Fruit fly (Drosophila melanogaster): ENCODE measurements around the gene Hibch.
A peak's percentile ranks its signal among the peaks of the same experiment; 100 is the strongest.

Gene Hibch

dm6 chr3R:15319912-15320746 is 36.9 kb upstream of the Hibch start, which contains the start of the genes CG6276 and CG44040 (continued):
- TF ChIP-seq CG17612 (GFP tag; IDR thresholded peaks at IDR 0.05) (no peak), CG7987 (GFP tag; optimal IDR thresholded peaks at IDR 0.05) (no peak), Max (GFP tag; optimal IDR thresholded peaks at IDR 0.05) (peak; percentile 11), CG4404 (GFP tag; IDR thresholded peaks at IDR 0.05) (peak; percentile 34; the same call in 1 of the 2 replicates), ken (GFP tag; IDR thresholded peaks at IDR 0.05) (no peak), CG3847 (GFP tag; IDR thresholded peaks at IDR 0.05) (no peak), hb (GFP tag; IDR thresholded peaks at IDR 0.05; ENCODE audit: partially characterized antibody) (no peak), h (optimal IDR thresholded peaks at IDR 0.05) (no peak), CG1832 (GFP tag; optimal IDR thresholded peaks at IDR 0.05) (no peak), amos (GFP tag; IDR thresholded peaks at IDR 0.05; ENCODE audit: partially characterized antibody) (peak; percentile 19; the same call in 1 of the 2 replicates), CG42726 (GFP tag; IDR thresholded peaks at IDR 0.05; ENCODE audit: partially characterized antibody) (no peak), Myb (GFP tag; optimal IDR thresholded peaks at IDR 0.05) (no peak), Ravus (GFP tag; IDR thresholded peaks at IDR 0.05) (no peak), Eip74EF (GFP tag; optimal IDR thresholded peaks at IDR 0.05) (no peak), shn (GFP tag; optimal IDR thresholded peaks at IDR 0.05) (no peak), Dfd (GFP tag; optimal IDR thresholded peaks at IDR 0.05) (no peak), kay (GFP tag; optimal IDR thresholded peaks at IDR 0.05) (no peak), CG11398 (GFP tag; optimal IDR thresholded peaks at IDR 0.05) (peak; percentile 31), ham (GFP tag; IDR thresholded peaks at IDR 0.05) (no peak), CG15696 (tag; optimal IDR thresholded peaks at IDR 0.05) (peak; percentile 16), CG9797 (GFP tag; optimal IDR thresholded peaks at IDR 0.05) (no peak), CG6175 (GFP tag; IDR thresholded peaks at IDR 0.05) (no peak), cad (GFP tag; optimal IDR thresholded peaks at IDR 0.05) (no peak), Poxn (GFP tag; IDR thresholded peaks at IDR 0.05) (no peak), Awh (GFP tag; IDR thresholded peaks at IDR 0.05) (peak; percentile 39; the same call in 1 of the 2 replicates), CG8281 (tag; optimal IDR thresholded peaks at IDR 0.05) (peak; percentile 38), CG11085 (GFP tag; IDR thresholded peaks at IDR 0.05) (no peak), HLH54F (GFP tag; optimal IDR thresholded peaks at IDR 0.05) (peak; percentile 21), Oaz (GFP tag; IDR thresholded peaks at IDR 0.05) (no peak), pros (GFP tag; optimal IDR thresholded peaks at IDR 0.05) (no peak), Dad (GFP tag; optimal IDR thresholded peaks at IDR 0.05) (peak; percentile 60), CG5180 (GFP tag; optimal IDR thresholded peaks at IDR 0.05) (no peak), CG43689 (GFP tag; IDR thresholded peaks at IDR 0.05) (peak; percentile 43; the same call in 1 of the 2 replicates), Xrp1 (GFP tag; IDR thresholded peaks at IDR 0.05) (peak; percentile 52; the same call in 1 of the 2 replicates), Spps (tag; optimal IDR thresholded peaks at IDR 0.05) (no peak), wor (GFP tag; IDR thresholded peaks at IDR 0.05) (no peak), bcd (GFP tag; optimal IDR thresholded peaks at IDR 0.05) (peak; percentile 48), Mes4 (GFP tag; optimal IDR thresholded peaks at IDR 0.05) (no peak), az2 (GFP tag; optimal IDR thresholded peaks at IDR 0.05) (peak; percentile 27), CG31441 (GFP tag; IDR thresholded peaks at IDR 0.05) (peak; percentile 39), sima (GFP tag; optimal IDR thresholded peaks at IDR 0.05) (no peak), Fer1 (GFP tag; optimal IDR thresholded peaks at IDR 0.05) (peak; percentile 55), CG6765 (GFP tag; optimal IDR thresholded peaks at IDR 0.05) (peak; percentile 73), gt (GFP tag; IDR thresholded peaks at IDR 0.05) (no peak), dysf (GFP tag; IDR thresholded peaks at IDR 0.05) (peak; percentile 45; the same call in 1 of the 3 replicates), corto (GFP tag; optimal IDR thresholded peaks at IDR 0.05) (no peak), Optix (GFP tag; IDR thresholded peaks at IDR 0.05) (0 out of 3 replicates have a peak, but pooled peaks have one; percentile 27), CG6272 (GFP tag; IDR thresholded peaks at IDR 0.05) (no peak), CG18619 (GFP tag; optimal IDR thresholded peaks at IDR 0.05) (peak; percentile 30), CG16863 (GFP tag; optimal IDR thresholded peaks at IDR 0.05) (peak; percentile 9)
